Fruit fly (Drosophila melanogaster) Kc167 (cell line): ENCODE data around the gene SmD2.

Experiments
- insv ChIP-seq: fragments of >200 bp; optimal IDR thresholded peaks from 3 replicates; lab custom pipeline; 2018; ENCODE audit warnings: missing external identifiers
- psq ChIP-seq: fragments of >200 bp; optimal IDR thresholded peaks from 2 replicates; lab custom pipeline; 2017; ENCODE audit warnings: missing external identifiers
- ttk ChIP-seq: sonication (Bioruptor generic); optimal IDR thresholded peaks from 2 replicates; lab custom pipeline; 2017; ENCODE audit warnings: missing external identifiers

DNA sequence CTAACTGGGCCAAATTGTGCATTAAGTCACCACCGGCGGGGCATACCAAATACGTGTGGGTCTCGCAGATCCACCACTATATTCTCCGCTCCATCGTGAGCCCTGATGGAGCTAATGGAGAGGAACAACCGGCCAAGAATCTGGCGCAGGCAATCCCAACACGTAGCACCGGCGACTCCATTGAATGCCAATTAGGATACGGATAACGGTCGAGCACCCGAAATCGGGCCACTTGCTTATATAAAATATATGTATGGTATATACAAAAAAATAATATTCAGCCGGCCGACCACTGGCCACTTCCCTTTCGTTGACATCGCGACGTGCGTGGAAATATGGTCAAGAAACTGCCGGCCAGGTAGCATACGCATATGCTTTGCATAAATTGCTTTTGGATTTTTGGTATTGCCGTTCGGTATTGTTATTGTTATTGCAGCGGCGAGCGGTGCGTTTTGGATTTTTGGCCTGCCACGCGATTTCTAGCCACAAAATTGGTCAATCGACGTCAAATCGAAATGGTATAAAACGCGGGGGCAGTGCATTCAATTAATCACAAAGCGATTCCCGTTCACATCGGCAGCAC lies 44.4 kb downstream of the SmD2 start, which contains the start of gene Osi15:
- TF ChIP-seq ttk (lab: Kevin White, UChicago), result no peak
- no peak for TF ChIP-seq psq
- no peak for TF ChIP-seq insv (lab: Kevin White, UChicago)
